Fruit fly (Drosophila melanogaster): ENCODE data around the gene ND-B22.

The ND-B22 gene

DNA sequence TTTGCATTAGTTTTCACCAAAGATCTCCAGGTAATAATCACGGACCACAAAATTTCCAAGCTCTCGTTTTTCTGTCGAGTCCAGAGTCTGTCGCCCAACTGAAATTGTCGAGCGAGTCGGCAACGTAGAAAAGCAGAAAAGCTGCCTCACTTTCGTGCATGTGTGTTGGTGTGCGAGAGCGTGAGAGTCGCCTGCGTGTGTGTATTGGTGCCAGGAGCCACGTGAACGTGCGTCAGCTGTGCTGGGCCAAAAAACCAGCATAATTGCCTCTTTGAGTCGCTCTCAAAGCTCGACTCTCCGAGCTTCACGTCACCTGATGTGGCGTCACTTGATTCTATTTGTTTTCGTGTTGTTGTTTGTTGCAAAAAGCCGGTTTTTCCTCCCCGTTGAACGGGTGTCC lies 39.9 kb downstream of the ND-B22 start, which contains the start of gene hbt:
hbt (minus strand) TSS at position 101 of the 400 bp plus-strand sequence.
- TF ChIP-seq CG11294 (GFP tag; IDR thresholded peaks at IDR 0.05) (no peak), fd59A (GFP tag; optimal IDR thresholded peaks at IDR 0.05) (no peak), OdsH (GFP tag; optimal IDR thresholded peaks at IDR 0.05) (no peak), Hr39 (GFP tag; optimal IDR thresholded peaks at IDR 0.05) (no peak), fd85E (GFP tag; optimal IDR thresholded peaks at IDR 0.05) (no peak), net (GFP tag; optimal IDR thresholded peaks at IDR 0.05) (no peak), dsx (GFP tag; optimal IDR thresholded peaks at IDR 0.05; ENCODE audit: poor library complexity, severe bottlenecking) (no peak), CG8119 (GFP tag; IDR thresholded peaks at IDR 0.05) (no peak), CG10631 (GFP tag; optimal IDR thresholded peaks at IDR 0.05) (no peak), Lpt (GFP tag; optimal IDR thresholded peaks at IDR 0.05) (no peak)

DNA sequence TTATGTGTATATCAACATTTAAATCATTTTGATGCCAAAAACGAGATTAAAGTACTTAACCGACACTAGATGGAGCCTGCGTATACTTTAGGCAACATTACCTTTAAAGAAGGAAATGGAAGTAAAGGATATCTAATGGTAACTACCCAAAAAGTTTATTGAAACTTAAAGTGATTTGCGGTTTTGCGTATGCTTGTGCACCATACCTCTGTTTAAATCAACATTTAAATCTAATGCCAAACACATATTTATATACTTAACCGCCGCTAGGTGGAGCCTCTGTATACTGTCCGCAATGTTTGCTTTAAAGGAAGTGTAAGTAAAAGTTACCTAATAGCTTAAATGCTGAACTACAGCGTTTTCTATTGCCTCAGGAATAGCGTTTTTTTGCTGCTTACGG lies 45.1 kb downstream of the ND-B22 start:
- TF ChIP-seq CG11294 (GFP tag; IDR thresholded peaks at IDR 0.05) (no peak), cyc (GFP tag; optimal IDR thresholded peaks at IDR 0.05) (no peak), CG3032 (tag; optimal IDR thresholded peaks at IDR 0.05) (no peak), svp (GFP tag) (no peak), net (GFP tag; optimal IDR thresholded peaks at IDR 0.05) (no peak), Smox (GFP tag; optimal IDR thresholded peaks at IDR 0.05) (no peak), achi (GFP tag; optimal IDR thresholded peaks at IDR 0.05) (no peak), Eip78C (GFP tag) (no peak), topi (GFP tag; optimal IDR thresholded peaks at IDR 0.05) (no peak), fd85E (GFP tag; optimal IDR thresholded peaks at IDR 0.05) (no peak)
